Worm (Caenorhabditis elegans) whole organism, mixed stage, embryonic: ENCODE results near the gene Y17D7C.1.

ENCODE experiments used
- M03D4.4 ChIP-seq: sonication (generic microtip); optimal IDR thresholded peaks from 2 replicates; lab custom pipeline; 2017; ENCODE audit warnings: mild to moderate bottlenecking, missing genetic modification characterization, missing compliant biosample characterization
- flh-1 ChIP-seq: fragments of 200-800 bp; sonication (Bioruptor generic); optimal IDR thresholded peaks from 2 replicates; lab custom pipeline; 2018; ENCODE audit warnings: mild to moderate bottlenecking, missing genetic modification characterization, moderate library complexity, missing compliant biosample characterization
- mab-5 ChIP-seq: fragments of 150-350 bp; optimal IDR thresholded peaks from 2 replicates; lab custom pipeline; 2014; ENCODE audit warnings: missing biosample characterization, missing genetic modification characterization
- mep-1 ChIP-seq: fragments of 150-350 bp; optimal IDR thresholded peaks from 2 replicates; lab custom pipeline; 2017; ENCODE audit warnings: missing biosample characterization, missing genetic modification reagents, missing genetic modification characterization, inconsistent platforms
- nhr-237 ChIP-seq: fragments of 150-350 bp; optimal IDR thresholded peaks from 2 replicates; lab custom pipeline; 2014; ENCODE audit warnings: missing biosample characterization, missing genetic modification characterization
- nhr-76 ChIP-seq: sonication (generic microtip); optimal IDR thresholded peaks from 2 replicates; lab custom pipeline; 2017; ENCODE audit warnings: missing biosample characterization, missing genetic modification characterization
- pha-4 ChIP-seq: fragments of 150-350 bp; optimal IDR thresholded peaks from 2 replicates; lab custom pipeline; 2018; ENCODE audit warnings: missing biosample characterization, missing genetic modification reagents, missing genetic modification characterization
- snpc-4 ChIP-seq: fragments of 150-350 bp; optimal IDR thresholded peaks from 2 replicates; lab custom pipeline; 2014; ENCODE audit warnings: missing biosample characterization, missing genetic modification characterization
- sptf-1 ChIP-seq: sonication (generic microtip); optimal IDR thresholded peaks from 2 replicates; lab custom pipeline; 2017; ENCODE audit warnings: mild to moderate bottlenecking, missing genetic modification characterization, moderate library complexity, missing compliant biosample characterization
- unc-62 ChIP-seq: fragments of 150-350 bp; optimal IDR thresholded peaks from 2 replicates; lab custom pipeline; 2014; ENCODE audit warnings: missing biosample characterization, missing genetic modification reagents, missing genetic modification characterization
- ztf-11 ChIP-seq: fragments of 150-350 bp; optimal IDR thresholded peaks from 2 replicates; lab custom pipeline; 2014; ENCODE audit warnings: missing biosample characterization, missing genetic modification characterization

DNA sequence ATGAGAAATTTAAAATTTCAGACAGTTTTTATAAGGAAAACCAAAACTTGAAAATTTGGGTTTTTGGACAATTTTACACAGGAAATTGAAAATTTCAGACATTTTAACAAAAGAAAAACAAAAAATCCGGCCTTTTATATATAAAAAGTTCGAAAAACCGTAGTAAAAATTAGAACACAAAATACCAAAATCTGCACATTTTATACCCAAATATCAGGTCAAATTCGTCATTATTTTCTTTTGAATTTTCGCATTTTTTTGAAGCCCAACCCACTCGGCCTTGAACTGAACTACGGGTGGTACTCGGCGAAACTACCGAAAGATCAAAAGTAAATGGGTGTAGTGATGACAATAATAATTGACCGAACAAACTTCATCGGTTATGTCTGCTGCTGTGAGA is 39.2 kb upstream of the Y17D7C.1 start:
- no peak for TF ChIP-seq nhr-76 (tag; lab: Kevin White, UChicago)
- TF ChIP-seq unc-62 = no peak
- TF ChIP-seq snpc-4 (tag; lab: Kevin White, UChicago) = no peak
- no peak for TF ChIP-seq nhr-237 (tag; lab: Kevin White, UChicago)
- TF ChIP-seq ztf-11 = no peak
- no peak for TF ChIP-seq mab-5
- no peak for TF ChIP-seq flh-1 (GFP tag; lab: Kevin White, UChicago)
- no peak for TF ChIP-seq sptf-1 (tag; lab: Kevin White, UChicago)
- no peak for TF ChIP-seq M03D4.4 (tag; lab: Kevin White, UChicago)
- no peak for TF ChIP-seq pha-4 (tag; lab: Kevin White, UChicago)
- TF ChIP-seq mep-1 (tag; lab: Kevin White, UChicago) = no peak
